In genomic region chrIII:11090112-11090648, ce11 we compare ENCODE assay signal across 2 worm cellular contexts.
TF ChIP-seq lines count a peak whose summit lies in the region.

No protein-coding gene starts in this region.

TF ChIP-seq in whole organism, L1 larva, 84 proteins besides CTCF, POLR2A, EP300 and RAD21 (continued from another document):
- TF ChIP-seq rnt-1 (tag; optimal IDR thresholded peaks at IDR 0.05; lab: Kevin White, UChicago) (peak; percentile 64), mep-1 (tag; optimal IDR thresholded peaks at IDR 0.05; lab: Kevin White, UChicago) (peak; percentile 22), fos-1 (tag; optimal IDR thresholded peaks at IDR 0.05; lab: Kevin White, UChicago) (peak; percentile 5), aly-2 (tag; optimal IDR thresholded peaks at IDR 0.05; lab: Kevin White, UChicago) (no peak), lir-3 (tag; optimal IDR thresholded peaks at IDR 0.05; lab: Kevin White, UChicago; ENCODE audit: poor library complexity) (no peak), zip-4 (GFP tag; optimal IDR thresholded peaks at IDR 0.05; lab: Kevin White, UChicago) (peak; percentile 37), nhr-19 (GFP tag; conservative IDR thresholded peaks at IDR 0.05; lab: Robert Waterston, UW) (peak; percentile 59)

TF ChIP-seq in whole organism, young adult, 124 proteins besides CTCF, POLR2A, EP300 and RAD21 (continued from another document):
- TF ChIP-seq ccch-3 (GFP tag; optimal IDR thresholded peaks at IDR 0.05; lab: Kevin White, UChicago): no peak
- TF ChIP-seq aptf-2 (GFP tag; conservative IDR thresholded peaks at IDR 0.05; lab: Robert Waterston, UW): 0 out of 2 replicates have a peak, but pooled peaks have one; percentile 34
- peak; percentile 92 for TF ChIP-seq snpc-1.3 (tag; optimal IDR thresholded peaks at IDR 0.05; lab: Kevin White, UChicago; ENCODE audit: insufficient read depth)
- peak; percentile 35 for TF ChIP-seq atf-7 (tag; optimal IDR thresholded peaks at IDR 0.05; lab: Kevin White, UChicago)
- no peak for TF ChIP-seq lsy-27 (tag; optimal IDR thresholded peaks at IDR 0.05; lab: Kevin White, UChicago; ENCODE audit: borderline replicate concordance, insufficient read depth)
- no peak for TF ChIP-seq somi-1 (GFP tag; optimal IDR thresholded peaks at IDR 0.05; lab: Kevin White, UChicago)
- peak in 1 of 2 experiments; percentile 4 for TF ChIP-seq rec-8 (tag; optimal IDR thresholded peaks at IDR 0.05; lab: Kevin White, UChicago)
